Worm (Caenorhabditis elegans) whole organism, late embryonic: Measurements from ENCODE around the gene ddo-1.

ENCODE experiments used
- C38D4.7 ChIP-seq: fragments of 200-800 bp; sonication (Bioruptor generic); optimal IDR thresholded peaks from 2 replicates; lab custom pipeline; 2018; ENCODE audit warnings: mild to moderate bottlenecking, missing genetic modification characterization, moderate library complexity, missing compliant biosample characterization
- F13H6.1 ChIP-seq: sonication (generic microtip); optimal IDR thresholded peaks from 2 replicates; lab custom pipeline; 2016; ENCODE audit warnings: missing genetic modification characterization, missing compliant biosample characterization
- K09A11.1 ChIP-seq: sonication (generic microtip); optimal IDR thresholded peaks from 2 replicates; lab custom pipeline; 2017; ENCODE audit warnings: antibody characterized with exemption, mild to moderate bottlenecking, missing genetic modification characterization, missing compliant biosample characterization; ENCODE audit not compliant: insufficient read depth
- Y22D7AL.16 ChIP-seq: sonication (generic microtip); optimal IDR thresholded peaks from 2 replicates; lab custom pipeline; 2016; ENCODE audit warnings: missing genetic modification characterization, missing compliant biosample characterization
- ama-1 ChIP-seq: fragments of 150-350 bp; optimal IDR thresholded peaks from 2 replicates; lab custom pipeline; 2014
- ceh-14 ChIP-seq: sonication (generic microtip); optimal IDR thresholded peaks from 2 replicates; lab custom pipeline; 2016; ENCODE audit warnings: missing genotype, missing genetic modification characterization, missing compliant biosample characterization
- ceh-19 ChIP-seq: fragments of 200-800 bp; sonication (Bioruptor generic); optimal IDR thresholded peaks from 2 replicates; lab custom pipeline; 2018; ENCODE audit warnings: mild to moderate bottlenecking, missing genetic modification characterization, missing compliant biosample characterization
- ceh-24 ChIP-seq: sonication (generic microtip); optimal IDR thresholded peaks from 2 replicates; lab custom pipeline; 2016; ENCODE audit warnings: mild to moderate bottlenecking, missing genetic modification characterization, missing compliant biosample characterization
- ceh-34 ChIP-seq: sonication (generic microtip); optimal IDR thresholded peaks from 2 replicates; lab custom pipeline; 2016; ENCODE audit warnings: mild to moderate bottlenecking, missing genetic modification characterization, missing compliant biosample characterization
- ceh-45 ChIP-seq: fragments of 200-800 bp; sonication (Bioruptor generic); IDR thresholded peaks from 2 replicates; pipeline ENCODE4 v1.3.6; 2022; ENCODE audit warnings: missing genetic modification reagents, missing genetic modification characterization, missing compliant biosample characterization
- che-1 ChIP-seq: sonication (generic microtip); optimal IDR thresholded peaks from 2 replicates; lab custom pipeline; 2016; ENCODE audit warnings: mild to moderate bottlenecking, missing genetic modification characterization, missing compliant biosample characterization
- dmd-4 ChIP-seq: sonication (generic microtip); optimal IDR thresholded peaks from 2 replicates; lab custom pipeline; 2016; ENCODE audit warnings: borderline replicate concordance, missing genetic modification characterization, missing compliant biosample characterization
- elt-2 ChIP-seq: sonication (generic microtip); optimal IDR thresholded peaks from 2 replicates; lab custom pipeline; 2016; ENCODE audit warnings: missing genetic modification reagents, missing genetic modification characterization, missing compliant biosample characterization
- elt-4 ChIP-seq: sonication (generic microtip); optimal IDR thresholded peaks from 2 replicates; lab custom pipeline; 2016; ENCODE audit warnings: missing genetic modification characterization, missing compliant biosample characterization
- eyg-1 ChIP-seq: sonication (generic microtip); optimal IDR thresholded peaks from 2 replicates; lab custom pipeline; 2016; ENCODE audit warnings: missing genotype, missing genetic modification characterization, missing compliant biosample characterization
- fax-1 ChIP-seq: sonication (generic microtip); optimal IDR thresholded peaks from 2 replicates; lab custom pipeline; 2016; ENCODE audit warnings: missing genotype, missing genetic modification characterization, missing compliant biosample characterization
- fkh-6 ChIP-seq: sonication (generic microtip); optimal IDR thresholded peaks from 2 replicates; lab custom pipeline; 2016; ENCODE audit warnings: missing genetic modification characterization, missing compliant biosample characterization
- hlh-13 ChIP-seq: fragments of 200-800 bp; sonication (Bioruptor generic); optimal IDR thresholded peaks from 2 replicates; lab custom pipeline; 2018; ENCODE audit warnings: mild to moderate bottlenecking, missing genetic modification characterization, missing compliant biosample characterization
- hlh-15 ChIP-seq: sonication (generic microtip); optimal IDR thresholded peaks from 2 replicates; lab custom pipeline; 2016; ENCODE audit warnings: missing genetic modification characterization, missing compliant biosample characterization
- hlh-30 ChIP-seq: sonication (generic microtip); optimal IDR thresholded peaks from 2 replicates; lab custom pipeline; 2017; ENCODE audit warnings: antibody characterized with exemption, missing genetic modification characterization, missing compliant biosample characterization; ENCODE audit not compliant: insufficient read depth
- hlh-8 ChIP-seq: sonication (generic microtip); optimal IDR thresholded peaks from 2 replicates; lab custom pipeline; 2016; ENCODE audit warnings: missing genotype, missing genetic modification characterization, missing compliant biosample characterization
- lin-11 ChIP-seq: fragments of 200-800 bp; sonication (Bioruptor generic); optimal IDR thresholded peaks from 2 replicates; lab custom pipeline; 2018; ENCODE audit warnings: mild to moderate bottlenecking, missing genetic modification characterization, missing compliant biosample characterization
- madf-2 ChIP-seq: sonication (generic microtip); optimal IDR thresholded peaks from 2 replicates; lab custom pipeline; 2017; ENCODE audit warnings: missing genetic modification characterization, missing compliant biosample characterization
- nhr-11 ChIP-seq: fragments of 150-350 bp; optimal IDR thresholded peaks from 2 replicates; lab custom pipeline; 2014; ENCODE audit warnings: missing biosample characterization, missing genetic modification characterization
- npax-4 ChIP-seq: sonication (generic microtip); optimal IDR thresholded peaks from 2 replicates; lab custom pipeline; 2016; ENCODE audit warnings: missing genetic modification characterization, missing compliant biosample characterization
- odd-2 ChIP-seq: sonication (generic microtip); optimal IDR thresholded peaks from 2 replicates; lab custom pipeline; 2017; ENCODE audit warnings: antibody characterized with exemption, mild to moderate bottlenecking, missing genetic modification characterization, missing compliant biosample characterization
- pag-3 ChIP-seq: sonication (generic microtip); optimal IDR thresholded peaks from 2 replicates; lab custom pipeline; 2016; ENCODE audit warnings: missing compliant biosample characterization, missing genetic modification characterization, borderline replicate concordance
- pat-9 ChIP-seq: fragments of 200-800 bp; sonication (Bioruptor generic); optimal IDR thresholded peaks from 2 replicates; lab custom pipeline; 2018; ENCODE audit warnings: mild to moderate bottlenecking, missing genetic modification characterization, moderate library complexity, missing compliant biosample characterization
- pax-1 ChIP-seq: fragments of 150-350 bp; optimal IDR thresholded peaks from 2 replicates; lab custom pipeline; 2014; ENCODE audit warnings: missing biosample characterization, missing genetic modification characterization
- pha-2 ChIP-seq: sonication (generic microtip); optimal IDR thresholded peaks from 2 replicates; lab custom pipeline; 2017; ENCODE audit warnings: mild to moderate bottlenecking, missing genetic modification characterization, missing compliant biosample characterization
- pha-4 ChIP-seq: fragments of 150-350 bp; optimal IDR thresholded peaks from 2 replicates; lab custom pipeline; 2018; ENCODE audit warnings: missing biosample characterization, missing genetic modification reagents, missing genetic modification characterization
- pqm-1 ChIP-seq: sonication (generic microtip); optimal IDR thresholded peaks from 2 replicates; lab custom pipeline; 2016; ENCODE audit warnings: missing genetic modification characterization, missing compliant biosample characterization
- pros-1 ChIP-seq: fragments of 150-350 bp; optimal IDR thresholded peaks from 2 replicates; lab custom pipeline; 2014; ENCODE audit warnings: missing biosample characterization, missing genetic modification reagents, missing genetic modification characterization
- ref-2 ChIP-seq: sonication (generic microtip); optimal IDR thresholded peaks from 2 replicates; lab custom pipeline; 2016; ENCODE audit warnings: missing genetic modification characterization, missing compliant biosample characterization
- sox-2 ChIP-seq: fragments of 200-800 bp; sonication (Bioruptor generic); IDR thresholded peaks from 2 replicates; pipeline ENCODE4 v1.3.6; 2022; ENCODE audit warnings: missing genetic modification reagents, missing genetic modification characterization, missing compliant biosample characterization
- tbx-2 ChIP-seq: sonication (generic microtip); optimal IDR thresholded peaks from 2 replicates; lab custom pipeline; 2016; ENCODE audit warnings: missing genetic modification characterization, missing compliant biosample characterization
- ttx-3 ChIP-seq: sonication (generic microtip); optimal IDR thresholded peaks from 2 replicates; lab custom pipeline; 2016; ENCODE audit warnings: missing genetic modification reagents, missing genetic modification characterization, missing compliant biosample characterization
- unc-3 ChIP-seq, 2 experiments: fragments of 200-800 bp in 1 of 2; sonication (Bioruptor generic) in 1 of 2; sonication (generic microtip) in 1 of 2; conservative IDR thresholded peaks in 1 of 2; optimal IDR thresholded peaks in 1 of 2; 2 replicates each; pipeline versions ENCODE4 v1.3.6 to Lab custom; 2016 to 2022; ENCODE audit warnings: missing compliant biosample characterization in 2 of 2, missing genetic modification characterization in 2 of 2, missing genetic modification reagents in 1 of 2
- unc-42 ChIP-seq: sonication (generic microtip); optimal IDR thresholded peaks from 2 replicates; lab custom pipeline; 2016; ENCODE audit warnings: missing genotype, missing genetic modification characterization, missing compliant biosample characterization
- unc-55 ChIP-seq: sonication (generic microtip); optimal IDR thresholded peaks from 2 replicates; lab custom pipeline; 2017; ENCODE audit warnings: missing biosample characterization, missing genetic modification reagents, missing genetic modification characterization
- zip-5 ChIP-seq: sonication (generic microtip); optimal IDR thresholded peaks from 2 replicates; lab custom pipeline; 2016; ENCODE audit warnings: missing genetic modification characterization, missing compliant biosample characterization

ddo-1 gene

DNA sequence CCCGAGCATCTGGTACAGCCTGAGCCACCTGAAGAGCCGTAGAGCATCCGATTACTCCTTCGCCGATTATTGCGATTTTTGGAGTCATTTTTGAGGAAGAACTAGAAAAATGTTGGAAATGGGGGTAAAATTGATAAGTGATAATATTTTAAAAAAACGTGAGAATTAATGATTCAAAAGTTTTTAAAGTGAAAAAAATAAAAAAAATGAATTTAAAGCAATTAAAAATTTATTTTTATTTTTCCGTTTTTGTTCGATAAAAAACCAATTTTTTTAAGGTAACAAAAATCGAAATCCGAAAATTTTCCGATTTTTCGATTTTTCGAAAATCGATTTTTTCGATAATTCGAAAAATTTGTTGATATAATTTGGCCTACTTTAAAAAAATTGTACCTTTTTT is at the start of gene ddo-1:
Gene ddo-1, minus strand, starts transcription at position 101 of the 400 bp plus-strand sequence.
- no peak for TF ChIP-seq pag-3 (tag; lab: Kevin White, UChicago)
- no peak for TF ChIP-seq elt-2 (tag; lab: Kevin White, UChicago)
- no peak for TF ChIP-seq pat-9 (tag; lab: Kevin White, UChicago)
- TF ChIP-seq K09A11.1 (tag; lab: Kevin White, UChicago) = no peak
- TF ChIP-seq F13H6.1 = no peak
- TF ChIP-seq fkh-6 = no peak
- TF ChIP-seq fax-1 (tag; lab: Kevin White, UChicago) = no peak
- no peak for TF ChIP-seq hlh-30 (tag; lab: Kevin White, UChicago)
- no peak for TF ChIP-seq C38D4.7 (GFP tag; lab: Kevin White, UChicago)
- TF ChIP-seq, all 69 proteins: peak for 0

ce11 chrV:17824610-17825009 is 47.6 kb upstream of the ddo-1 start, which contains the start of gene srh-301:
Gene srh-301, plus strand, starts transcription at chrV:17824910.
- no peak for TF ChIP-seq ceh-14
- TF ChIP-seq pag-3 (tag; lab: Kevin White, UChicago) = no peak
- no peak for TF ChIP-seq C38D4.7 (GFP tag; lab: Kevin White, UChicago)
- TF ChIP-seq eyg-1 (tag; lab: Kevin White, UChicago) = no peak
- no peak for TF ChIP-seq ttx-3 (tag; lab: Kevin White, UChicago)
- TF ChIP-seq unc-55 (GFP tag; lab: Kevin White, UChicago) = no peak
- TF ChIP-seq hlh-8 (tag; lab: Kevin White, UChicago) = no peak
- TF ChIP-seq unc-42 (tag; lab: Kevin White, UChicago) = no peak
- no peak for TF ChIP-seq ref-2 (tag; lab: Kevin White, UChicago)
- no peak for TF ChIP-seq che-1 (tag; lab: Kevin White, UChicago)
- TF ChIP-seq elt-2 (tag; lab: Kevin White, UChicago) = no peak
- TF ChIP-seq dmd-4 (tag; lab: Kevin White, UChicago) = no peak
- no peak for TF ChIP-seq elt-4 (tag; lab: Kevin White, UChicago)
- no peak for TF ChIP-seq hlh-15
- TF ChIP-seq pat-9 (tag; lab: Kevin White, UChicago) = no peak
- no peak for TF ChIP-seq ceh-45 (GFP tag; lab: Robert Waterston, UW)
- TF ChIP-seq zip-5 (tag; lab: Kevin White, UChicago) = no peak

DNA sequence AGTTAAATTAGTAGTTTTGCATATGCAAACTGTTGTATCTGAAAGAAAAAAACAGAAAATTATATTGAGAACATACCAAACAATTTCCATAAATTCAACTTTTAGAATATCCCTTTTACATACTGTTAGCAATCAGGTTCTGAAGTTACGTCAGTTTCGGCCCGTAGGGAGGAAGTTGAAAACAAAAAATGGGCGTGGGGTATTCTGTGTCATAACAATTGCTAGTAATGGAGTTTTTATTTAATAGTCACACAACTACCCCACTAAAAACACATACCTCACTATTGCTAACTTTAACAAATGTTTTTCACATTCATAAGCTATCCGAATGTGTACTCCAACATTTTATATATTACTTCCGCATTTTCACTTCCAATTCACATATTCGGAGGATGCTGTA is 44.8 kb upstream of the ddo-1 start, which contains the start of gene srh-300:
Gene srh-300, plus strand, starts transcription at position 301 of the 400 bp plus-strand sequence.
- no peak for TF ChIP-seq eyg-1 (tag; lab: Kevin White, UChicago)
- TF ChIP-seq unc-42 (tag; lab: Kevin White, UChicago) = no peak
- no peak for TF ChIP-seq F13H6.1
- no peak for TF ChIP-seq tbx-2 (tag; lab: Kevin White, UChicago)
- no peak for TF ChIP-seq pha-2 (tag; lab: Kevin White, UChicago)
- no peak for TF ChIP-seq lin-11 (tag; lab: Kevin White, UChicago)
- no peak for TF ChIP-seq unc-3 (GFP tag; conservative IDR thresholded peaks at IDR 0.05; lab: Robert Waterston, UW)
- no peak for TF ChIP-seq unc-3 (tag; optimal IDR thresholded peaks at IDR 0.05; lab: Kevin White, UChicago)
- no peak for TF ChIP-seq zip-5 (tag; lab: Kevin White, UChicago)
- no peak for TF ChIP-seq ceh-19
- no peak for TF ChIP-seq pqm-1
- no peak for TF ChIP-seq madf-2 (tag; lab: Kevin White, UChicago)
- TF ChIP-seq ceh-34 (tag; lab: Kevin White, UChicago) = no peak
- TF ChIP-seq Y22D7AL.16 = no peak
- no peak for TF ChIP-seq C38D4.7 (GFP tag; lab: Kevin White, UChicago)
- TF ChIP-seq pha-4 (tag; lab: Kevin White, UChicago) = no peak
- no peak for TF ChIP-seq ceh-24 (tag; lab: Kevin White, UChicago)
- TF ChIP-seq, all 69 proteins: peak for 0

- no peak for TF ChIP-seq sox-2
- no peak for TF ChIP-seq nhr-11 (tag; lab: Kevin White, UChicago)
- no peak for TF ChIP-seq pros-1 (tag; lab: Kevin White, UChicago)
- no peak for TF ChIP-seq odd-2
- no peak for TF ChIP-seq Y22D7AL.16
- TF ChIP-seq pha-4 (tag; lab: Kevin White, UChicago) = no peak
- TF ChIP-seq npax-4 (tag; lab: Kevin White, UChicago) = no peak
- no peak for TF ChIP-seq ama-1 (lab: Kevin White, UChicago)
- TF ChIP-seq hlh-13 (GFP tag; lab: Kevin White, UChicago) = no peak
- no peak for TF ChIP-seq pax-1
- no peak for TF ChIP-seq ceh-19
Observed at ce11 chrV:17819704-17820103, 42.7 kb upstream of the ddo-1 start.
